Worm (Caenorhabditis elegans): ENCODE measurements around the gene hda-2.

- TF ChIP-seq skn-1 (tag; optimal IDR thresholded peaks at IDR 0.05) (no peak), unc-62 (GFP tag; optimal IDR thresholded peaks at IDR 0.05) (no peak), R02D3.7 (tag; optimal IDR thresholded peaks at IDR 0.05) (no peak), lin-13 (GFP tag; optimal IDR thresholded peaks at IDR 0.05) (no peak), egl-27 (tag; optimal IDR thresholded peaks at IDR 0.05) (no peak), nhr-11 (tag; optimal IDR thresholded peaks at IDR 0.05) (no peak), F13H6.1 (tag; optimal IDR thresholded peaks at IDR 0.05) (no peak), fos-1 (tag; optimal IDR thresholded peaks at IDR 0.05) (no peak), zag-1 (tag; optimal IDR thresholded peaks at IDR 0.05) (no peak), C34F6.9 (tag; optimal IDR thresholded peaks at IDR 0.05) (no peak), nhr-77 (tag; optimal IDR thresholded peaks at IDR 0.05) (no peak), ztf-11 (tag; optimal IDR thresholded peaks at IDR 0.05) (no peak), lsy-2 (tag; optimal IDR thresholded peaks at IDR 0.05) (no peak), mbf-1 (tag; optimal IDR thresholded peaks at IDR 0.05) (no peak)
Measured at ce11 chrII:8008334-8008733, 14.0 kb downstream of the hda-2 start, which contains the start of gene glna-2.
